Fruit fly (Drosophila melanogaster) S2 (cell line): Measurements from ENCODE around the gene spn-F.

Source experiments
- CG8478 ChIP-seq: fragments of >200 bp; optimal IDR thresholded peaks from 2 replicates; lab custom pipeline; 2018
- CTCF ChIP-seq, 2 experiments: fragments of >200 bp; optimal IDR thresholded peaks; 2 replicates each; lab custom pipeline; 2018

Gene spn-F

DNA sequence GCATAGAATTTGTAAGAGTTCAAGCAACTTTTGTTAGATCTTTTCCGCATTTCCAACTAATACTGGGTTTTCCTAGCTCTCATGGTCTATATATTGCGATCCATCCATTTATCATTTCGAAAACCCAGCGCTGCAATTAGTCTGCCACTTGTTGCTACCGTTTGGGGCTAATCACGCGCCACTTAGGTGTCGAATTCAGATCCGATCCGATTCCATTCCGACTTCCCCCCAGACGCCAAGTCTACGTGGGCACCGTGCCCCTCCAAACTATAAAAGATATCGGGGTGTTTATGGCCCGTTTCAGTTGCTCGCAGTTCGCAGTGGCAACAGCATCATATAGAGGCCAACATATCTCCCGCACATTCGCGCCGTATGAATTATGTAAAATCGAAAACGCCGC lies 2.4 kb downstream of the spn-F start, which contains the start of gene CAH6:
Gene CAH6, plus strand, starts transcription at position 301 of the 400 bp plus-strand sequence.
- TF ChIP-seq CTCF (optimal IDR thresholded peaks at IDR 0.05; lab: Kevin White, UChicago): no peak
- TF ChIP-seq CG8478 (lab: Kevin White, UChicago): no peak

DNA sequence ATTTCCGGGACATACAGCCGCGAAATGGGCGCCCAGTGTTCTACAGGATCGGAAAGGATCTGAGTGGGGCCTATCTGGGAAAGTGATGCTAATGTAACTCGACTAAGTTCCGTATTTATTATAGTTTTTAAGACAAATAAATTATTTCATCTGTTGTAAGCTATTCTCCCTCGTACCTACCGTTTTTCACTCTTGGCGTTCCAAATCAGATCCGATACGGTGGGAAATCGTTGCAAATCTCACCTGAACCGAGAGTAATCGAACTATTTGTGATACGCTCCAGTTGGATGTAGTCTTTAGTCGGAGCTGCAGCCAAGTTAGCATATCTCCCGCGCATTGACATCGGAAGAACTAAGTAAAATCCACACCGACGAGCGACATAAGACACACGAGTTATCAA lies 5.0 kb downstream of the spn-F start, which contains the start of gene CAH16:
Gene CAH16, plus strand, starts transcription at position 301 of the 400 bp plus-strand sequence.
- TF ChIP-seq CTCF (optimal IDR thresholded peaks at IDR 0.05; lab: Kevin White, UChicago): no peak
- no peak for TF ChIP-seq CG8478 (lab: Kevin White, UChicago)

DNA sequence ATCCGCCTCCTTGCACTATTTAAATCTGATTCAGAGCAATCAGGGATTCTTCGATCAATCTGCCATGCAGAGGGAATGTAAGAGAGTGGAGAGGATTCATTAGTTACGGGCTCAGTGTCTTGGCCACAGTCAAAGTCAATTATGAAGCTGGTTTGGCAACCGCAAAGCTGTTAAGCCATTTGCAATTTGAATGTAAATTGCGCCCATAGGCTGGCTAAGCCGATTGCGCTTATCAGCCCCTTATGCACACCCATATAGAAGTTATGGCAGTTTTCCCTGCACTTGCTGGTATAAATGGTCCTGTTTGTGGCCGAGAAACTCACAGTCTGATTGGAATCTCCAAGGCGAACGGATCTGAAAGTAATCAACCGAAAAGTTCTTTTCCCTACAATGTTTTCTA lies 7.4 kb downstream of the spn-F start, which contains the start of gene CAH5:
Gene CAH5, plus strand, starts transcription at position 301 of the 400 bp plus-strand sequence.
- TF ChIP-seq CTCF (optimal IDR thresholded peaks at IDR 0.05; lab: Kevin White, UChicago): no peak
- no peak for TF ChIP-seq CG8478 (lab: Kevin White, UChicago)

DNA sequence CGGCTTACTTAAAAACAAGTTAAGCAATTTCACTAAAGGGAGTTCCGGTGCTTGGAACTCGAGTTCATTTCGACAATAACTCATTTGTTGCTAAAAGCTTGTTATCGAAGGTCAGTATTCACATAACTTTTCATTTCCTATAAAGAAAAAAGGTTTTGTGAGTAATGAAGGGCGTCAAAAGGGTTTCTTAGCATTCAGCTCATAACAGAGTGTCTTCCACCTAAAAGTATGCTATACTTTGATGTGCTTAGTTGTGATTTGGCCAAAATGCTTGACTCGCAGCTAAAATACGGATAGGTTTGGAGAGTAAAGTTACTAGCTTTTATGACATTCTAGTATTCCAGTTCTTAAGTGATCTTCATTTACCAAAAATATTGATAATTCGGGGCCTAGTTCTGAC lies 9.0 kb downstream of the spn-F start:
- TF ChIP-seq CG8478 (lab: Kevin White, UChicago): no peak
- TF ChIP-seq CTCF (optimal IDR thresholded peaks at IDR 0.05; lab: Kevin White, UChicago): peak in 1 of 2 experiments; percentile 7

DNA sequence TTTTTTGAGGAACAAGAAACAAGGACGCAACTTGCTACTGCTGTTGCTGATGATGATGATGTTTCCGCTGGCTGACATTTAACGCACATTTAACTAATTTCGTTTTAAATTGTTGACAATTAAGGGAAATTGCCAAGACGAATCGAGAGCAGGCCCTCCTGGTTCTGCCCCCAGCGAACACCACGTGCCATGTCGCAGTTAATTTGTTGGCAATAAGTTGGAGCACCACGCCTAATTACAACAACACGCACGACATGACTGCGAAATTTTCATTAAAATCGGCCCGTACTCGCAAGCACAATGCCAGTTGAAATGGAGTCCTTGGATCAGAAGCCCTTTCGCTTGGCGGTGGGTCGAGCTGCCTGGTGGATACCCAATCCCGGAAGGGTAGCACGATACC lies 10.5 kb downstream of the spn-F start, which contains the start of gene ppk24:
Gene ppk24, plus strand, starts transcription at position 301 of the 400 bp plus-strand sequence.
- TF ChIP-seq CTCF (optimal IDR thresholded peaks at IDR 0.05; lab: Kevin White, UChicago): no peak
- TF ChIP-seq CG8478 (lab: Kevin White, UChicago): no peak

DNA sequence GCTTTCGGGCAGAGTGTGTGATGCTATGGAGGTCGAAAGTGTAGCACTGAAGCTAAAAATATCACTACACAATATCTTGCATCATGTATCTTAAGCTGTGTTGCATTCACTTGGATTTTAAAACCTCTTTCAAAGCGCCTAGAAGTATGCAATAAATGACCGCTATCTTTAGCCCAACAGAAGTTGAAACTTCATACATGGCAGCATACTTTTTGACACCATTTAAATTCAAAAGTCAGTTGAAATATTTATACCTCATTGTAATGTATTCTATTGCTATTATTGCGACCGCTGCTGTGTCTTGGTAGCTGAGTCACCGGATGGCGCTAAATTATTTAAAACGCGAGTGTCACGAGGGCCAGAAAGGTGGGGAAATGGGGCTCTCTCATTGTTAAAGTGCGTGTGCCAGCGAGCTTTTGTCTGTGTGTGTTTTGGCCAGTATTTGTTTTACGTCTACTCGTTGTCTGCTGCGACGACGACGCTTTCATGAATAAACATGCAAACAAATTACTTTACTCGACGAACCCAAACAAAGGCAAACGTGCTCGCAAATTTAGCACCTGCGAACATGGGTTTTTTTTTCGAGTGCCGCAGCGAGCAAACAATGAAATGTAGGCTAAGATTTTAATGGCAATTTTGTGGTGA lies 16.0 kb downstream of the spn-F start:
- no peak for TF ChIP-seq CG8478 (lab: Kevin White, UChicago)
- TF ChIP-seq CTCF (optimal IDR thresholded peaks at IDR 0.05; lab: Kevin White, UChicago): no peak

DNA sequence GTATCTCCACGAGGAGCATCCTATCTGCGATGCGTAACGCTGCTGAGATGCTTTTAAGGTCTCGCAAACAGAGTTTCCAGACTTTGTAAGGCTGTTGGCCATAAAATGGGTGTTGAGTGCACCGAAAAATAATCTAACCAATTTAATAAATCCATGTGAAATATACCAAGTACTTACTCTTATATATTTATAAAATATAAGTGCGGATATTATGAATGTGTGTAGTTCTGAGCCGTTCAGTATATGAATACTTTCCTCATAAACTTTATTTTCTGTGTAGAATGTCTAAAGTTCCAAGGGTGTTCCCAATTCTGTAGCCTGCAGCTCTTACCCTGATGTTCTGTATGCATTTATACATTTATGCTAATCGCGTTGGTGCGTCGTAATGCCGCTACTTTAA lies 30.9 kb downstream of the spn-F start:
- TF ChIP-seq CG8478 (lab: Kevin White, UChicago) (no peak), CTCF (optimal IDR thresholded peaks at IDR 0.05; lab: Kevin White, UChicago) (no peak)

DNA sequence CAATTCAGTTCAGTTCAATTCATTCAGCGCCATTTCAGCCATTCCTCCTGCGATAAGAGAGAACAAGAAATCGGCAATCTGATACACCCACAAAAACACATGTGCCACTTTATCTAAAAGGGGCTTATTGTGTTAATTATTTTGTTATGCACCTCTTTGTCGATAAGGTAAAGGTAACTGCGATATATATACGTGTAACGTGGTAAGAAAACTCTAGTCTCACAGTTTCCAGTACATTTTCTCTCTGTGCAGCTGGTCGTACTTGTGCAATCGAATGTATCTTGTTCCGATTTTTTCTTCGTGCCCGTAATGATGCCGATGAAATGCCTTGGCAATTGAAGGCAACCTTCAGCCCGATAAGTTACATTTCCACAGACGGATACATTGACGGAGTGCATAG lies 32.6 kb downstream of the spn-F start:
- TF ChIP-seq CG8478 (lab: Kevin White, UChicago): no peak
- TF ChIP-seq CTCF (optimal IDR thresholded peaks at IDR 0.05; lab: Kevin White, UChicago): no peak

DNA sequence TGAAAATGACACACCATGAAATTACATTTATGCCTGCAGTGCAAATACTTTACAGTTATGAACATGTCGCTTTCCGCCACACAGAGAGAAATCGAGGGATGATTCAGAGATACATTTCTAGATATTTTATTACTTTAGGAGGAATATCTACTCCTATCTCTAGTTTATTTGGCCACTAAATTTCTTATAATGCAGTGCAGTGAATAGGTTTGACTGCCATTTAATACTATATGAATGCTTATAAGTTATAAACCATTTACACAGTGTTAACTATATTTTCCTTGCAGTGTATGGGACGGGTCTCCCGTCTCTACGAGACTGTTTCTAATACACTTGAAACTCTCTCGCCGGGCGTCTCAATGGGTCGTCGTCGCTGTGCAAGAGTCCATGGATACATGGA lies 35.3 kb downstream of the spn-F start:
- TF ChIP-seq CG8478 (lab: Kevin White, UChicago) (no peak), CTCF (optimal IDR thresholded peaks at IDR 0.05; lab: Kevin White, UChicago) (no peak)

DNA sequence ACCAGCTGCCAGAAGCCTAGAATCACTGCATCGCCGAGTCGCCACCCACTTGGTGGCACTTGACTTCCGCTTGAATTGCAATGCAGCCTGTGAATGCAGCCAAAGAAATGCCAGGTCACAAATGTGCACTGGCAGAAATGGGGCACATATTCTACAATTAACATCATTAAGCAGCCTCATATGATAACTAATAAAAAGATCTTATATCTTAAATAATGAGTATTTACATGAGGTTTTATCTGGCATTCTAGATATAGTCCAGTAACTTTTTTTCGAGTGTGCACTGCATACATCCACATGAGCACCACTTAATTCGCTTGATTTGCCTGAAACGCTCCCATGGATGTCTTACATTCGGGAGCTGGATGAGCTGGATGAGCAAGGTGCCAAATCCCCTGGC lies 40.8 kb downstream of the spn-F start:
- no peak for TF ChIP-seq CG8478 (lab: Kevin White, UChicago)
- TF ChIP-seq CTCF (optimal IDR thresholded peaks at IDR 0.05; lab: Kevin White, UChicago): no peak

DNA sequence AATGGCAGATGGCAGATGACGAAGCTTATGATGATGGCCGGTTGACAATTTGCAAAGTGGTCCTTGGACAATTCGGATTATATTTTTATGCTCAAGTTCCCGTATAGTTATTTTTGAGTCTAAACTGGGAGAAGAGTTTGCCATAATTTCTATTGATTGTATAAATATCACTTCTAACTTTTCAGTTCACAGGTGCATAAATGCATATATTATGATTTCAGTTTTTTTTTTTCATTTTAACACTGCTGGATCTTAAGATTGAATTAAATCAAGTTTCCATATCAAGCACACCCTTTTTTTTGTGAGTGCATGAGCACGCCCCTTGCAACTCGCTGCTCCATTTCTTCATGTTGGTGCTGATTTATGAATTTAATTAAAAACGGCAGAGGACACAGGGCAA lies 42.1 kb downstream of the spn-F start:
- no peak for TF ChIP-seq CTCF (optimal IDR thresholded peaks at IDR 0.05; lab: Kevin White, UChicago)
- TF ChIP-seq CG8478 (lab: Kevin White, UChicago): no peak

DNA sequence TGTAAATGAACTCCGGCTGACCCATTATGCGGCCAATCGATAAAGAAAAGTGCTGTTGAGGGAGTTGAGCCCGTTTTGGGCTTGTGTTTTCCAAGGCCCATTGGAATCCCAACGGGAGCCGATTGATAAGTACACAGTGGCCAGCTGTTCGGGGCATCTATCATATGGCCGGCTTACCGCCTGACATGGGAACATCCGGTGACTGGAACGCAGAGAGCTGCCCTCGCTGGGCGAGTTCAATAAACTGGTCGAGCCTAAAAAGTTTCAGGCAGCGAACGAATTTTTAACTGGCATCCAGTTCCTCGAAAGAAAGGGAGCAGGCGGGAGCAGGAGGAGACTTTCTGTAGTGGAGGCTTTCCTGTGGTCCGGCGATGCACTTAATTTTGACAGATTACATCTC lies 46.6 kb downstream of the spn-F start:
- TF ChIP-seq CG8478 (lab: Kevin White, UChicago) (no peak), CTCF (optimal IDR thresholded peaks at IDR 0.05; lab: Kevin White, UChicago) (no peak)

DNA sequence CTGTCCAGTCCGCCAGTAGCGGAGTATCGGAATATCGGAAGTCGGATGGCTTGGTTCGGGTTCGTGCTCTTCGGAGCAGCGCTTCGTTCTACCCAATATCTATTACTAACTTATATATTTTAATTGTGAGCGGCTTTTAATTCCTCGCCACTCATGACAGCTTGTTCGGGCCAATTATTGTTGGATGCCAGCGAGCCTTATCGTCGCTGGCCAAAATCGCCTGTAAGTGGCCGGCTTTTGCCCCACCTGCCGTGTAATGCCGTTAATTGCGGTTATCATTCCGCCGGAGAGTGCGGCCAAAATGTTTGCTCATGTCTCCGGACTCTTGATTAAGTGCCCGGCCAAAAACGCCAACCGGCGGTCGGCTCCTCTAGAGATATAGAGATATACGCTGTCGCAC lies 50.4 kb downstream of the spn-F start, which contains the start of gene pHCl-2:
Gene pHCl-2, minus strand, starts transcription at position 101 of the 400 bp plus-strand sequence.
- TF ChIP-seq CG8478 (lab: Kevin White, UChicago): no peak
